Worm (Caenorhabditis elegans): Measurements from ENCODE around the gene prx-6.

DNA sequence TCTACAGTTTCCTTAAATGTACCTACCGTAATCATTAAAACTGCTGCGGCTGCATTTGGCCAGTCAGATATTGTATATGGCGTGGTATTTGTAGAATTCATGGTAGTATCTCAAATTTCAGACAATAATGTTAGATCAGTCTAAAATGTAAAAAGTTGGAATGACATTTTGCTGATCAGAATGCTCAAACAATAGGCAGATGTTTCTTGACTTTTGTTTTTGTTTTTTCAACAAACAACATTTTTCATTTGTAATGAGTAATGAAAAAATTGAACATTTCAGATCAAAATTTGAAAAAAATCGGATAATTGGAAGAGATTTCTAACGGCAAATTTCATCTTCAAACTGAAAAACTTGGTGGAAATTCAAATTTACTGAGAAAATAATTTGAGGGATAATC, 51.3 kb downstream of the prx-6 start, which contains the start of gene srx-77:
- TF ChIP-seq nhr-10 (tag; optimal IDR thresholded peaks at IDR 0.05) (no peak), nhr-237 (tag; optimal IDR thresholded peaks at IDR 0.05) (no peak), unc-130 (GFP tag; optimal IDR thresholded peaks at IDR 0.05) (no peak), skn-1 (tag; optimal IDR thresholded peaks at IDR 0.05) (no peak), nhr-41 (GFP tag; IDR thresholded peaks at IDR 0.05) (no peak), unc-62 (GFP tag; optimal IDR thresholded peaks at IDR 0.05 in 1 of 2) (no peak), unc-62 (tag; optimal IDR thresholded peaks at IDR 0.05) (no peak), nhr-76 (tag; optimal IDR thresholded peaks at IDR 0.05) (no peak), jun-1 (tag; optimal IDR thresholded peaks at IDR 0.05) (no peak), ztf-11 (tag; optimal IDR thresholded peaks at IDR 0.05) (no peak), egl-27 (tag; optimal IDR thresholded peaks at IDR 0.05) (no peak), lsy-2 (tag; optimal IDR thresholded peaks at IDR 0.05) (no peak), attf-4 (tag; optimal IDR thresholded peaks at IDR 0.05) (no peak)

Measured in whole organism, L4 larva.